Worm (Caenorhabditis elegans): ENCODE measurements around the gene sru-20.

Gene sru-20

DNA sequence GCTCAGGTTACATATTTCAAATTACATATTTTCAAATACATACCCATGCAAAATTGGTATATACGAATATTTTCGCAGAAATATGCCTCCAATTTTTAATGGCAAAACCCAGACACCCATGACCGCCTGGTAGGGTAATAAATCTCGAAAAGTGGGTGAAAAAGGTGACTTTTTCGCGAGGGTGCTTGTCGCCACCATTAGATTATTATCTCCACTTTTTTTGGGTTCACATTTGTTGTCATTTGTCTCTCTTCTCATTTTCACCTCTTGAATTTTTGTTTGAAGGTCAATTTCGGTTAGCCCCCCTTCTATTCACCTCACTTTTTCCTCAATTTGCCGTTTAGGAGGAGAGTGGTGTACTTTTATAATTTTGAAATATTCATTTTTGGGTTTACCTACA is 44.9 kb downstream of the sru-20 start:
- peak; percentile 84 for TF ChIP-seq nhr-85 (tag)
- TF ChIP-seq lin-14 (GFP tag; optimal IDR thresholded peaks at IDR 0.05) = peak; percentile 13
- TF ChIP-seq tbx-2 (tag; optimal IDR thresholded peaks at IDR 0.05) = no peak
- peak; percentile 13 for TF ChIP-seq blmp-1 (tag; optimal IDR thresholded peaks at IDR 0.05)

DNA sequence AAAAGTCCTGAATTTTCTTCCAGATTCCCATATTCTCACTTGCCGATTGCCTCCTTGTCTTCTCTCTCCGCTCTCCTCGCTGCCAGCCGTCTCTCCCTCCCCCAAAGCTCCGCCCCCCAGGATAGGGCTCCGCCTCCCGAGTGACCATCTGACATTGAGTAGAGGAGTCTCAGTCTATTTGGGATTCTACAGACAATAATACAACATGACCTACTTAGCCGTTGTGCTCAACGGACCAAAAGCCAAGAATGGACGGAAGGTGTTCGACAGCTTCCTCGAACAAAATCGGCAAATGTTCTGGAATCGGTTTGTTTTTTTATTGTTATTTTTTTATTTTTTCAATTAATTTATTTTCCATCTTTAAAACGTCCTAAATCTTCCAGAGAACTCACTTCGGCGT is 46.7 kb downstream of the sru-20 start, which contains the start of gene ham-1:
ham-1 (plus strand) TSS at position 173 of the 400 bp plus-strand sequence.
- TF ChIP-seq unc-98 (GFP tag; IDR thresholded peaks at IDR 0.05) (no peak), lir-3 (tag; optimal IDR thresholded peaks at IDR 0.05; ENCODE audit: poor library complexity) (no peak), unc-30 (tag; optimal IDR thresholded peaks at IDR 0.05) (no peak), ces-1 (GFP tag; optimal IDR thresholded peaks at IDR 0.05) (no peak), lsy-2 (tag; optimal IDR thresholded peaks at IDR 0.05) (no peak), mab-9 (GFP tag; IDR thresholded peaks at IDR 0.05) (no peak), nhr-11 (tag; optimal IDR thresholded peaks at IDR 0.05) (no peak), egl-13 (tag; optimal IDR thresholded peaks at IDR 0.05) (no peak), nhr-237 (tag; optimal IDR thresholded peaks at IDR 0.05) (no peak), tlp-1 (tag; optimal IDR thresholded peaks at IDR 0.05) (no peak), mef-2 (tag; optimal IDR thresholded peaks at IDR 0.05) (no peak), ceh-63 (GFP tag; optimal IDR thresholded peaks at IDR 0.05) (no peak)

DNA sequence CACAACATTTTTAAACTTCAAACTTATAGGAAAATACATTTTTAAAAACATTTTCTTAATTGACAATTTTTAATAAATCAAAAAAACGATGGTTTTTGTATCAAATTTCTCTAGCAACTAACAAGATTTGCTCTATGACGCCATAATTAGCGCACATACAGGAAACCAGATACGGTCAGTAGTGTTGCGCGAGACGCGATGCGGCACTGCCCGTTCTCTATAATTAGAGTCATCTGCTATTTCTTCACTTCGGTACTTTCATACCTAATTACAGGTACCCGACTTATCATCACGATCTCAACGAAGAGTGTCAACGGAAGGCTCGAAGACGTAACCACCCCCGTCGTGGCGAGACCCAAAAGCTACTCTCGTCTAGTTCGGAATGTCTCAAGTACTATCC is 49.3 kb downstream of the sru-20 start:
- TF ChIP-seq dpl-1 (GFP tag; optimal IDR thresholded peaks at IDR 0.05) (no peak), tbx-2 (tag; optimal IDR thresholded peaks at IDR 0.05) (no peak)

DNA sequence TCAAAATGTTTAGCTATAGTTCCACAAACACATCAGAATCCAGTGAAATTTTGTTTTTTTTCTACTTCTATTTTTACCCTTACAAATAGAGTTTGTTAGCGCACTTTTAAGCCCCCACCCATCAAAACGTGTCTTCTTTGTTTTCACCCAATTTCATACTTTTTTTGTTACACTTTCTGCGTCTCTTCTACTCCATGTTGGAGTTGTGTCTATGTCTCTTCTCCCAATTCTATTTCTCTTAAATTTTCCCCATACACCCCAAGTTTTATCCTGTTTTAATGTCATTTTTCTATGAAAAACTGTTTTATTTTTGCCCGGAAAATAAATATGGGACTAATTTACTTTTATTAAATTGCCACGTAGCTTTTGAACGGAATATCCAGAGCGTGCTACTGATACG is 50.1 kb downstream of the sru-20 start:
- no peak for TF ChIP-seq pqm-1 (tag; optimal IDR thresholded peaks at IDR 0.05)
- TF ChIP-seq lsy-2 (tag; optimal IDR thresholded peaks at IDR 0.05) = peak in 1 of 2 experiments; percentile 35
- no peak for TF ChIP-seq sptf-1 (tag; optimal IDR thresholded peaks at IDR 0.05)
- no peak for TF ChIP-seq nhr-77 (tag; optimal IDR thresholded peaks at IDR 0.05)
- TF ChIP-seq ceh-90 (tag; optimal IDR thresholded peaks at IDR 0.05) = no peak
- no peak for TF ChIP-seq ztf-4 (tag; optimal IDR thresholded peaks at IDR 0.05)
- peak; percentile 27 to 43 for TF ChIP-seq efl-1 (optimal IDR thresholded peaks at IDR 0.05)
- peak in 1 of 2 experiments; percentile 81 for TF ChIP-seq efl-1 (GFP tag; optimal IDR thresholded peaks at IDR 0.05 in 1 of 2)
- TF ChIP-seq lin-14 (GFP tag; optimal IDR thresholded peaks at IDR 0.05) = peak; percentile 14
- peak; percentile 37 for TF ChIP-seq blmp-1 (tag; optimal IDR thresholded peaks at IDR 0.05)
- TF ChIP-seq unc-62 (GFP tag; optimal IDR thresholded peaks at IDR 0.05) = no peak
- TF ChIP-seq hpl-2 (GFP tag; optimal IDR thresholded peaks at IDR 0.05) = no peak
- TF ChIP-seq fos-1 (tag; optimal IDR thresholded peaks at IDR 0.05) = no peak
- TF ChIP-seq snu-23 (GFP tag; optimal IDR thresholded peaks at IDR 0.05) = peak; percentile 2

DNA sequence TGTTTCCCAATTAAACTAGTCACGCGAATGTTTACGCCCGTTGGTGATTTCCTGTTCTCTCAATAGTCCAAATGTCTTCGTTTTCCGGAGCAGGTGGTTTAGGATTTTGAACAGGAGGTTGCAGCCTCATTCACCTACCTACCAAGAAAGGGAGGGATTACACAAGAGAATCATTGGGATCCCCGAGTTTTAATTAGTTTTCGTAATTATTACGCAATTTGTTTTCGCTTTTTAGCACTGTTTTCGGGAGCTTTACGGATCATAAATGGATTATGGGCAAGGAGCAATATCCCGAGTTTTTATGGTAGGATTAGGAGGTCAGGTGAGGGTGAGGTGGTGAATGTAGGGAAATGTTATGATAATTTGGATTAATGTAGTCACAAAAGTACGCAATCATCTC is 50.6 kb downstream of the sru-20 start:
- no peak for TF ChIP-seq mef-2 (tag; optimal IDR thresholded peaks at IDR 0.05)
- no peak for TF ChIP-seq vab-15 (tag; optimal IDR thresholded peaks at IDR 0.05)
- TF ChIP-seq pag-3 (tag; optimal IDR thresholded peaks at IDR 0.05; ENCODE audit: borderline replicate concordance, insufficient read depth) = no peak
- TF ChIP-seq alr-1 (tag; optimal IDR thresholded peaks at IDR 0.05; ENCODE audit: borderline replicate concordance) = no peak
- no peak for TF ChIP-seq zag-1 (tag; optimal IDR thresholded peaks at IDR 0.05)
- no peak for TF ChIP-seq ceh-82 (tag; optimal IDR thresholded peaks at IDR 0.05)
- TF ChIP-seq lin-14 (GFP tag; optimal IDR thresholded peaks at IDR 0.05) = no peak
- TF ChIP-seq sup-37 (GFP tag; optimal IDR thresholded peaks at IDR 0.05) = no peak
- no peak for TF ChIP-seq swsn-7 (tag; optimal IDR thresholded peaks at IDR 0.05)
- TF ChIP-seq ets-5 (GFP tag; IDR thresholded peaks at IDR 0.05) = no peak
- no peak for TF ChIP-seq dpl-1 (GFP tag; optimal IDR thresholded peaks at IDR 0.05)
- TF ChIP-seq mab-9 (GFP tag; IDR thresholded peaks at IDR 0.05) = no peak
- TF ChIP-seq ceh-88 (GFP tag; IDR thresholded peaks at IDR 0.05) = no peak
- no peak for TF ChIP-seq fos-1 (tag; optimal IDR thresholded peaks at IDR 0.05)
- TF ChIP-seq hlh-17 (GFP tag; optimal IDR thresholded peaks at IDR 0.05; ENCODE audit: borderline replicate concordance) = no peak
- no peak for TF ChIP-seq mep-1 (tag; optimal IDR thresholded peaks at IDR 0.05)
- no peak for TF ChIP-seq elt-3 (tag; optimal IDR thresholded peaks at IDR 0.05)
- TF ChIP-seq ceh-8 (GFP tag; optimal IDR thresholded peaks at IDR 0.05) = no peak

All from whole organism, L1 larva.